Fruit fly (Drosophila melanogaster) whole organism, prepupa: ENCODE data around the gene CG46059.

ENCODE experiments used
- CG11762 ChIP-seq: fragments of 200-800 bp; sonication (Bioruptor generic); optimal IDR thresholded peaks from 3 replicates; lab custom pipeline; 2016; ENCODE audit warnings: missing biosample characterization, missing genetic modification characterization; ENCODE audit not compliant: insufficient read depth
- CG16779 ChIP-seq: fragments of 200-800 bp; sonication (Bioruptor generic); optimal IDR thresholded peaks from 3 replicates; lab custom pipeline; 2017; ENCODE audit warnings: missing biosample characterization, mild to moderate bottlenecking, missing genetic modification characterization
- CG4318 ChIP-seq: fragments of 200-800 bp; sonication (Bioruptor generic); optimal IDR thresholded peaks from 3 replicates; lab custom pipeline; 2017; ENCODE audit warnings: missing biosample characterization, mild to moderate bottlenecking, missing genetic modification characterization
- CG7368 ChIP-seq: fragments of 200-800 bp; sonication (Bioruptor generic); optimal IDR thresholded peaks from 3 replicates; lab custom pipeline; 2016; ENCODE audit warnings: missing biosample characterization, missing genetic modification characterization
- Eip93F ChIP-seq: fragments of 200-800 bp; sonication (Bioruptor generic); optimal IDR thresholded peaks from 2 replicates; lab custom pipeline; 2016; ENCODE audit warnings: missing biosample characterization, mild to moderate bottlenecking, missing genetic modification characterization
- Lpt ChIP-seq: fragments of 200-800 bp; sonication (Bioruptor generic); optimal IDR thresholded peaks from 3 replicates; lab custom pipeline; 2016; ENCODE audit warnings: missing biosample characterization, missing genetic modification characterization
- topi ChIP-seq: fragments of 200-800 bp; sonication (Bioruptor generic); optimal IDR thresholded peaks from 3 replicates; lab custom pipeline; 2016; ENCODE audit warnings: missing biosample characterization, missing genetic modification characterization

DNA sequence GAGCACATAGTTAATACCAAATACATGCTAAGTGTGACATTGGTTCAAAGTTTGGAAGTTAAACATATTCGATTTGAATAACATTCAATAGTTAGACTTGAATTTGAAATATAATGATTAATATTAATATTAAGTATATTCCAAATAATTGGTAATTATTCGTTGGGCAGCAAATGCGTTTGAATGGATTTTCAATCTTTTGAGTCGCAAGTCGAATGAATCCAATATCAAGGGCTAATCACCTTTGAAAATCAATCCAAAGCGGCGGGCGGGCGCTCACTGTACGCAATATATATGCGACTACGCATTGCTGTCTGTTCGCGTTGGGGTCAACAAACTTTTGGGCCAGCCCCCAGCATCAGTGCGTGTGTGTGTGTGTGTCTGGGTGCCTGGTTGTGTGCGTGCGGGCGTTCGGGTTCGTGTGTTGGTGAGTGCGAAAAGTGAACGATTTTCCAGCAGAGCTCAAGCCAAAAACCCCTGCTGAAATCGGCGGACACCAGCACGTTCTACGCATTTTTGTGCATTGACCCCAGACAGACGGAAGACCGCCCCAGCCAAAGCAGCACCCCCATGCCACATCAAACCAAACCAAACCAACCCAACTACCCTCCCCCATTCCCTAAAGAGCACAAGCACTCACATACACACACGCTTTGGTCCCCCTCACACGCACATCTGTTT is 45.1 kb downstream of the CG46059 start:
- no peak for TF ChIP-seq CG11762 (GFP tag; lab: Kevin White, UChicago)
- no peak for TF ChIP-seq CG7368 (GFP tag; lab: Kevin White, UChicago)
- TF ChIP-seq Eip93F, result no peak
- no peak for TF ChIP-seq Lpt (GFP tag; lab: Kevin White, UChicago)
- TF ChIP-seq topi, result no peak
- no peak for TF ChIP-seq CG4318 (GFP tag; lab: Kevin White, UChicago)
- TF ChIP-seq CG16779 (tag; lab: Kevin White, UChicago), result no peak
